Worm (Caenorhabditis elegans): ENCODE measurements around the gene T27D12.6.

The T27D12.6 gene

DNA sequence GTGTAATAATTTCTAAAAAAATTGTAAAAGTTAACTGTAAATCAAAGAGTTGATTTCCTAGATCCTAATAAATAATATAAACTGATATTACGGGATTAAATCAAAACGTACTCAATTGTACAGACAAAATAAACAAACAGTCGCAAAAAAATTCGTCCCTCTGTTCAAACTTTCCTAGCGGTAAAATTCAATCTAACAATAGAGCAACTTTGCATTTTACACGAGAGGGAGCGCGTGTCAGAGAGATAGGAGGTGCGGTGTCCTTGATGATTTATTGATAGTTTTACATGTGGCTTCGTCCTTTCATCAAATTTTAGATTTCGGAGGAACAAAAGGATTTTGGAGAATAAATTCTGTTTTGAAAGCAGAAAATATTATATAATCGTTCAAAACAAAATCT is 4.7 kb upstream of the T27D12.6 start:
- no peak for TF ChIP-seq tab-1 (GFP tag; IDR thresholded peaks at IDR 0.05)
- no peak for TF ChIP-seq klf-2 (GFP tag; conservative IDR thresholded peaks at IDR 0.05)
- TF ChIP-seq cog-1 (tag; optimal IDR thresholded peaks at IDR 0.05) = no peak
- no peak for TF ChIP-seq flt-1 (GFP tag; IDR thresholded peaks at IDR 0.05)
- TF ChIP-seq ref-1 (GFP tag; conservative IDR thresholded peaks at IDR 0.05) = no peak
- no peak for TF ChIP-seq med-1 (GFP tag; optimal IDR thresholded peaks at IDR 0.05; ENCODE audit: insufficient read depth)
- no peak for TF ChIP-seq T22C8.4 (GFP tag; IDR thresholded peaks at IDR 0.05)
- no peak for TF ChIP-seq ztf-29 (GFP tag; IDR thresholded peaks at IDR 0.05)
- no peak for TF ChIP-seq ztf-23 (GFP tag; IDR thresholded peaks at IDR 0.05)

DNA sequence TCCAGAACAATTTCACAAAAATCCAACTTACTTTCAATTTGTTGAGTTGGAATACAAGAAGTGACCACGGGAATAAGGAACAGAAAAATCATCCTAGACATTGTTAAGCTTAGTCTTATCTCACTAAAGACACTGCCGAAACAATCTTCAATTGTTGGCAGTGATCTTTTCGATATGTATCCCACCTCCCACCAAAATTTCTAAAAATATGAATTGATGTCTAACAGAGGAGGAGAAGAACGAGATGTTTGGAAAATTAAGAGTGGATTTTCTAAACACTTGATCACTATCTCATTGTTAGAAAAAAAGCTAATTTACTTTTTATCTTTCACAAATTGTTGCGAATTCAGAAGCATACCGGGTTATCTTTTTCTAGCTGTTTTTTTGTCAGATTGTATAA is 2.8 kb upstream of the T27D12.6 start, which contains the start of gene clec-144:
clec-144 (minus strand) TSS at position 101 of the 400 bp plus-strand sequence.
- TF ChIP-seq ztf-29 (GFP tag; IDR thresholded peaks at IDR 0.05) = no peak
- no peak for TF ChIP-seq ref-1 (GFP tag; conservative IDR thresholded peaks at IDR 0.05)
- no peak for TF ChIP-seq ztf-23 (GFP tag; IDR thresholded peaks at IDR 0.05)
- TF ChIP-seq flt-1 (GFP tag; IDR thresholded peaks at IDR 0.05) = no peak
- TF ChIP-seq T22C8.4 (GFP tag; IDR thresholded peaks at IDR 0.05) = no peak
- TF ChIP-seq tab-1 (GFP tag; IDR thresholded peaks at IDR 0.05) = no peak
- TF ChIP-seq med-1 (GFP tag; optimal IDR thresholded peaks at IDR 0.05; ENCODE audit: insufficient read depth) = no peak
- no peak for TF ChIP-seq klf-2 (GFP tag; conservative IDR thresholded peaks at IDR 0.05)
- no peak for TF ChIP-seq cog-1 (tag; optimal IDR thresholded peaks at IDR 0.05)

- TF ChIP-seq ztf-29 (GFP tag; IDR thresholded peaks at IDR 0.05) (no peak), ztf-23 (GFP tag; IDR thresholded peaks at IDR 0.05) (no peak), tab-1 (GFP tag; IDR thresholded peaks at IDR 0.05) (no peak)
Observed at ce11 chrII:11836554-11837218, 1.4 kb downstream of the T27D12.6 start.

DNA sequence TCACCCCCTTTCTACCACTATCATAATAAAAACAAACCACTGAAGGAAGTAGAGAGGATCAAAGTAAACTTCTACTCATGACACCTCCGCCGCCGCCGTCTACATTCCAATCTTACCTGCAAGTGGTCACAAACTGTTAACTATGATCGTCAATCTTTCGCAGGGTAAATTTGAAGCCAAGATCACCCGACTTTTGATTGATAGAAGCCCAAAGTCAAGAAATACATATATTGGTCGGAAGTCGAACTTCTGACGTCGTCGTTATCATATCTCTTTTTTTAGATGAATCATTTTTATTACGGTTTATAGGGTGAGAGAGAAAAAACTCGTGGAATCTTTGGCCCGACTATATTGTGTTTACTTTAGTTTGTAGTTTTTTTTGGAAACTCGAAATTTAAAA is 3.0 kb downstream of the T27D12.6 start:
- TF ChIP-seq T22C8.4 (GFP tag; IDR thresholded peaks at IDR 0.05) (no peak), flt-1 (GFP tag; IDR thresholded peaks at IDR 0.05) (no peak), med-1 (GFP tag; optimal IDR thresholded peaks at IDR 0.05; ENCODE audit: insufficient read depth) (no peak), tab-1 (GFP tag; IDR thresholded peaks at IDR 0.05) (no peak), klf-2 (GFP tag; conservative IDR thresholded peaks at IDR 0.05) (no peak), ref-1 (GFP tag; conservative IDR thresholded peaks at IDR 0.05) (no peak), ztf-23 (GFP tag; IDR thresholded peaks at IDR 0.05) (no peak)

DNA sequence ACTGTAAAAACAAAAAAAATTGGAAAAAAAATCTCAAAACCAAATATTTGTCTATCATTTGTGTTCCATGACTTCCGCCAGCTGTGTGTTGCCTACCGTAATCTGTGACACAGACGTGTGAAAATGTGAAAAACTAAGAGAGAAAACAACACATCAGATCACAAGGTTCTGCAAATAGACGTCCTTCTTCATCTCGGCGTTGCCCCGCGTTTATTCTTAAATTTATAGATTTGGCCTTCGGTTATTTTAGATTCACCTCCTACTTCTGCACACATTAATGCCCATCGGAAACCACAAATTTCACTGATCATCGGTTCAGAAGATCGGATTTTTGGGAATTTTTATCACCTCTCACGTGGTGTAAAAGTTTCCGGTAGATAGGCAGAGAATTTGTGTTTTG is 3.8 kb downstream of the T27D12.6 start:
- TF ChIP-seq klf-2 (GFP tag; conservative IDR thresholded peaks at IDR 0.05) (no peak), cog-1 (tag; optimal IDR thresholded peaks at IDR 0.05) (no peak), T22C8.4 (GFP tag; IDR thresholded peaks at IDR 0.05) (no peak), med-1 (GFP tag; optimal IDR thresholded peaks at IDR 0.05; ENCODE audit: insufficient read depth) (no peak), ztf-29 (GFP tag; IDR thresholded peaks at IDR 0.05) (no peak), tab-1 (GFP tag; IDR thresholded peaks at IDR 0.05) (no peak), ztf-23 (GFP tag; IDR thresholded peaks at IDR 0.05) (no peak), ref-1 (GFP tag; conservative IDR thresholded peaks at IDR 0.05) (no peak), flt-1 (GFP tag; IDR thresholded peaks at IDR 0.05) (no peak)

DNA sequence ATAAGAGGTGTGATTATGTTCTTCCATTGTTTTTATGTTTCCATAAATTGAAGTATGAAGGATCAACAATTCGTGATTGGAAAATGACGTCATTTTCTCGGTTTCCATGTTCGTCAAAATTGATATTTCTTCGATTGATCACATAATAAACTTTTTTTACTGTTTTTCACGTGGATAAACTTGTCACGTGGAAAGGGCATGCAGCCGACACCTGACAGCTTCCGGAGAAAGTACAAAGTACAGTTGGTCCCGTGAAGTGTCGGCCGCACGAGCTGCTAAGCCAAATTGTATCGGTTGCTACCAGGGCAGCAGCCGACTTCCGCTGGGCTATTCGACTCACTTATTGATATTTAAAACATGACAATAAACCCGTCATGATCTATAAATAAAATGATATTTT is 6.3 kb downstream of the T27D12.6 start:
- TF ChIP-seq med-1 (GFP tag; optimal IDR thresholded peaks at IDR 0.05; ENCODE audit: insufficient read depth) = no peak
- no peak for TF ChIP-seq ztf-23 (GFP tag; IDR thresholded peaks at IDR 0.05)
- no peak for TF ChIP-seq ref-1 (GFP tag; conservative IDR thresholded peaks at IDR 0.05)
- no peak for TF ChIP-seq tab-1 (GFP tag; IDR thresholded peaks at IDR 0.05)
- no peak for TF ChIP-seq klf-2 (GFP tag; conservative IDR thresholded peaks at IDR 0.05)
- no peak for TF ChIP-seq T22C8.4 (GFP tag; IDR thresholded peaks at IDR 0.05)
- no peak for TF ChIP-seq cog-1 (tag; optimal IDR thresholded peaks at IDR 0.05)
- TF ChIP-seq ztf-29 (GFP tag; IDR thresholded peaks at IDR 0.05) = no peak
- no peak for TF ChIP-seq flt-1 (GFP tag; IDR thresholded peaks at IDR 0.05)

DNA sequence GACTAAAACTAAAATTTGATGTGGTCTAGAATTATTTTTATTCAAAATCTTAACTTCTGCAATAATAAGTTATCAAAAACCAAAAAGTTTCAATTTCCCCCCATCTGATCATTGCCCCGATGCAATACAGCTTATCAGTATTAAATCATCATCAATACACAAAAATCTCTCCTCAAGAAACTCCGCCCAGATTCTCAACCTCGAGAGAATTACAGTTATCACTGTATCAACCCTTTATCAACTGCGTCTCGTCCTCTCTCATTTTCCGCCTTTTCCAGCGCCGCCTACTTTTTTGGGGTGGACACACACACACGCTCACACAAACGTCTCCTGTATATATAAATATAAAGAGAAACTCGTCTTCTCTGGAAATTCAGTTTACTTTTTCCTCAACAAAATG is 7.0 kb downstream of the T27D12.6 start, which contains the start of gene T27D12.1:
T27D12.1 (plus strand) TSS at position 301 of the 400 bp plus-strand sequence.
- TF ChIP-seq tab-1 (GFP tag; IDR thresholded peaks at IDR 0.05) = no peak
- no peak for TF ChIP-seq klf-2 (GFP tag; conservative IDR thresholded peaks at IDR 0.05)
- TF ChIP-seq T22C8.4 (GFP tag; IDR thresholded peaks at IDR 0.05) = no peak
- TF ChIP-seq ref-1 (GFP tag; conservative IDR thresholded peaks at IDR 0.05) = no peak
- TF ChIP-seq flt-1 (GFP tag; IDR thresholded peaks at IDR 0.05) = no peak
- TF ChIP-seq med-1 (GFP tag; optimal IDR thresholded peaks at IDR 0.05; ENCODE audit: insufficient read depth) = no peak
- no peak for TF ChIP-seq cog-1 (tag; optimal IDR thresholded peaks at IDR 0.05)
- no peak for TF ChIP-seq ztf-23 (GFP tag; IDR thresholded peaks at IDR 0.05)
- TF ChIP-seq ztf-29 (GFP tag; IDR thresholded peaks at IDR 0.05) = no peak

ce11 chrII:11842766-11843165 is 7.5 kb downstream of the T27D12.6 start:
- TF ChIP-seq cog-1 (tag; optimal IDR thresholded peaks at IDR 0.05) (no peak), ref-1 (GFP tag; conservative IDR thresholded peaks at IDR 0.05) (no peak), flt-1 (GFP tag; IDR thresholded peaks at IDR 0.05) (no peak), ztf-23 (GFP tag; IDR thresholded peaks at IDR 0.05) (no peak), med-1 (GFP tag; optimal IDR thresholded peaks at IDR 0.05; ENCODE audit: insufficient read depth) (no peak), ztf-29 (GFP tag; IDR thresholded peaks at IDR 0.05) (no peak), tab-1 (GFP tag; IDR thresholded peaks at IDR 0.05) (no peak), klf-2 (GFP tag; conservative IDR thresholded peaks at IDR 0.05) (no peak), T22C8.4 (GFP tag; IDR thresholded peaks at IDR 0.05) (no peak)

ce11 chrII:11843441-11843840 is 8.1 kb downstream of the T27D12.6 start:
- TF ChIP-seq ref-1 (GFP tag; conservative IDR thresholded peaks at IDR 0.05) = no peak

- TF ChIP-seq tab-1 (GFP tag; IDR thresholded peaks at IDR 0.05) = no peak
- TF ChIP-seq med-1 (GFP tag; optimal IDR thresholded peaks at IDR 0.05; ENCODE audit: insufficient read depth) = no peak
- TF ChIP-seq ref-1 (GFP tag; conservative IDR thresholded peaks at IDR 0.05) = no peak
- TF ChIP-seq T22C8.4 (GFP tag; IDR thresholded peaks at IDR 0.05) = no peak
- TF ChIP-seq flt-1 (GFP tag; IDR thresholded peaks at IDR 0.05) = no peak
- no peak for TF ChIP-seq klf-2 (GFP tag; conservative IDR thresholded peaks at IDR 0.05)
- TF ChIP-seq cog-1 (tag; optimal IDR thresholded peaks at IDR 0.05) = no peak
- no peak for TF ChIP-seq ztf-23 (GFP tag; IDR thresholded peaks at IDR 0.05)
- no peak for TF ChIP-seq ztf-29 (GFP tag; IDR thresholded peaks at IDR 0.05)
Observed at ce11 chrII:11844072-11844471, 8.8 kb downstream of the T27D12.6 start.

All from whole organism, midembryonic.